Worm (Caenorhabditis elegans) whole organism, dauer: ENCODE data around the gene H41C03.3.
"Not testable (repeated sequence)": the region's sequence is repeated elsewhere in the genome, so short reads cannot be mapped to it uniquely, and the experiment has no call there.

Experiments
- unc-62 ChIP-seq: sonication (generic microtip); optimal IDR thresholded peaks from 2 replicates; lab custom pipeline; 2017; ENCODE audit warnings: missing biosample characterization, missing genetic modification reagents, missing genetic modification characterization

H41C03.3 gene

DNA sequence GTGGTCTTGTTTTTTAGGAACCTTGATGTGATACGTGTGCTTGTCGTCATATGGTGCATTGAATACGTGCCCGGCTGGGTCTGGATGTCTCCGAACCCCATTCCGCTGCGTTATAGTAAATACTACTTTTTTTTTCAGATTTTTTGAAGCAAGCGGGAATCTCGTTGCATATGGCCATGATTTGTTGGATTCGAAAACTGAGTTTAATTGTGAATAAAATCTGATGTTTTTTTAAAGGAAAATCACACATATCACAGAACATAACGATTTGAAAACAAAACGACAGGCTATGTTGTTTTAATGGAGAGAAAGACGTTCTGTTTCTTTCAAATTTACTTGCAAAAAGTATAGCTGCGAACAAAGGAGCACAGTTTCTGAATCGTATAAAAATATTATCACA is at the start of gene H41C03.3, which contains the start of gene ZK1248.17:
Gene H41C03.3, plus strand, starts transcription at position 337 of the 400 bp plus-strand sequence.
Gene ZK1248.17, minus strand, starts transcription at position 101 of the 400 bp plus-strand sequence.
- no peak for TF ChIP-seq unc-62 (GFP tag; lab: Kevin White, UChicago)

DNA sequence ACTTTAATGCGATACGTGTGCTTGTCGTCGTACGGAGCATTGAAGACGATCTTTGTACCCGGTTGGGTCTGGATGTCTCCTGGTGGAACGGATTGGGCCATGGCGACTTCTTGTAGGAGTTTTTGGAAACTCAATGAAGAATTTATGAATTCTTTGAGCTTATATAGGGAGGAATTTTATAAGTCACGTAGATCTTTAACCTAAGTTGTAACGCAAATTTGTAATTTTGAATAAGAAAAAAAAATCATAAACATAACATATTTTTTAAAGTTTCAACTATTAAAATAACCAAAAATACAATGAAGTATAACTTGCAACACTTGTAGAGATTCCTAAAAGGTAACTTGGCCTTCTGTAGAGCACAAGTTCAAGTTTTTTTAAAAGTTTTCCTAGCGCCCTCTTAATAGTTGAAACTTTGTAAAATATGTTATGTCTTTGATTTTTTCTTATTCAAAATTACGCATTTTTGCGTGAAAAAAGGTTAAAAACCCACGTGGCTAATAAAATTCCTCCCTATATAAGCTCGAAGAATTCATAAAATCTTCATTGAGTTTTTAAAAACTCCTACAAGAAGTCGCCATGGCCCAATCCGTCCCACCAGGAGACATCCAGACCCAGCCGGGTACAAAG is 48.1 kb upstream of the H41C03.3 start, which contains the start of the genes msp-63 and msp-142:
Gene msp-63, minus strand, starts transcription at position 101 of the 630 bp plus-strand sequence.
Gene msp-142, plus strand, starts transcription at position 580 of the 630 bp plus-strand sequence.
- no peak for TF ChIP-seq unc-62 (GFP tag; lab: Kevin White, UChicago)

DNA sequence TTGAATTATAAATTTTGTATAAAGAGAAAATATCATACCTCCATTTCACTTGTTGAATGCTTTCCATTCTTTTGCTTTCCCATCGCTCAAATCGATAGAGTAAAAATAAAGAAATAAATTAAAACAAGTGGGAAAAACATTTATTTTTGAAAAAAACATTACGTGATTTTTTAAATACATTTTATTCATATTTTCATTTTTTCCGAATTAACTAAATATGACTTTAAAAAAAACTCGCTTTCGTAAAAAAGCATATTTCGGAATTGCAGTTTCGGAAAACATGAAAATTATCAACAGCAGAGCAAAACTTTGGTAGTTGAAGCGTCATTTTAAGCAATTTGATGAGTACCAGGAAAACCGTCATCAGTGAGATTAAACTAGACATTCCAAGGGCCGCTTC is 46.0 kb upstream of the H41C03.3 start, which contains the start of gene K05F1.8:
Gene K05F1.8, minus strand, starts transcription at position 101 of the 400 bp plus-strand sequence.
- no peak for TF ChIP-seq unc-62 (GFP tag; lab: Kevin White, UChicago)

DNA sequence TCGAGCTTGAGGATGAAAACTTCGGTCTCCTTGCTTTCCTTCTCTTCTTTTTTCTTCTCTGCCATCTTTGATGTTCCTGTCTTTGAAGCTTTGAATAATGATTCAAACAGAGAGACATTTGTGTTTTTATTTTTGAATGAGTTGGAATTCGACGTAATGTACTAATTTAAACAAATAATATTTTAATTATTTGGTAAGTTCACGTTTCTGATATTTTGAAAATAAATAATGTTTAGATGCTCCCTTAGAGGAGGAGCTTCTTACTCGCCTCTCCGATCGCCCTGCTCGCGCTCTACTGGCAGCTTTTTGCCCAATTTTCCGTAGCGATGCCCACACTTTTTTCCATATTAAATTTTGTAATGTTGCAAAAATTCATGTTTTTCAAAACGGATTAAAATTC is 44.5 kb upstream of the H41C03.3 start, which contains the start of the genes K05F1.9 and K05F1.1:
Gene K05F1.9, minus strand, starts transcription at position 101 of the 400 bp plus-strand sequence.
Gene K05F1.1, plus strand, starts transcription at position 308 of the 400 bp plus-strand sequence.
- no peak for TF ChIP-seq unc-62 (GFP tag; lab: Kevin White, UChicago)

DNA sequence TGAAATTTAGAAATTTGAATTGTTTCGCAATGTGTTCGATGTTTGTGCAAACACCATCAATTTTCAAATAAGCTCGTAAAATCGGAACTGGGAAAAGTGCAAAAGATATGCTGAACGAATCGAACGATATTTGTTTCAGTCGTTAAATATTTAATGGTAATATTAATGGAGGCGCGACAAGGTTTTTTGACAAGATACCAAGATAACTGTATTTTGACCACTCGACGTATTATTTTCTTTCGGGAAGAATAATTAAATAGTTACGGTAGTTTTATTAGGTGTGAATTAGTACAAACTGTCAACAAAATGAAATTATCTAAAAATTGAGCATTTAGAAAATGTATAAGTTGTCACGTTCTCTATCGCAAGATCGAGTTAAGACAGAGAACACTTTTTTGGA is 41.3 kb upstream of the H41C03.3 start:
- TF ChIP-seq unc-62 (GFP tag; lab: Kevin White, UChicago) = no peak

DNA sequence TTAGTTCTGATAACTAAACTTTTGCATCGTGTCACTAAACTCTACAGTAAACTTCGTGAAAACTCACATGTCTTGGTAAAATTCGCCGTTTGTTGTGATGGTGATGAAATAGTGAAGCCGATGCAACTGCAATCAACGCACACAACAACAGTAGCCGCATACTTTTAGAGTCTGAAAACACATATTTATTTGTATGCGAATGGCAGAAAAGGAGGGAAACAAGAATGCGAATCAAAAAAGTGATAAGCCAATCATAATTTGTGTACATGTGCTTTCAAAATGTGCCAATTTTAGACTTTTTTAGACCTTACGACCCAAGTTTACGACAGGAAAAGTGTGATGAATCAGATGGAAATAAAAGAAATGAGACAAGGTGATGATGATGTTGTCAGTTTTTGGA is 40.3 kb upstream of the H41C03.3 start, which contains the start of gene K05F1.10:
Gene K05F1.10, minus strand, starts transcription at position 171 of the 400 bp plus-strand sequence.
- TF ChIP-seq unc-62 (GFP tag; lab: Kevin White, UChicago) = no peak

DNA sequence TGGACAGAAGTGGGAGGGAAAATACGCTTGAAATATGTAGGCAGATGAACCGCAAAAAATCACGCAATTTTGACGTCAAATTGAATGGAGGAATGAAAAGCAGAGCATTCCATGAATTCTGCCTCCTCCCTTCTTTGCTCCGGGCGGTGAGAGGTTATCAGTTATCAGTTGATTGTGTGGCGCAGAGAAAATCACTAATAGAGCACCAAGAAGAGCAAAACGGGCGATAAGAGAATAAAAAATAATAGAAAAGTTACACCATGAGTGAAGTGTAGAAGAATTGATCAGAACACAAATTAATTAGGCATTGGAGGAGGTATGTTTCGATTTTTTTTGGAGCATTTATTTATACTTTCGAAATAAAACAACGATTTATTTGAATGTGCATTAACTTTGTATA is 39.0 kb upstream of the H41C03.3 start:
- TF ChIP-seq unc-62 (GFP tag; lab: Kevin White, UChicago) = no peak

DNA sequence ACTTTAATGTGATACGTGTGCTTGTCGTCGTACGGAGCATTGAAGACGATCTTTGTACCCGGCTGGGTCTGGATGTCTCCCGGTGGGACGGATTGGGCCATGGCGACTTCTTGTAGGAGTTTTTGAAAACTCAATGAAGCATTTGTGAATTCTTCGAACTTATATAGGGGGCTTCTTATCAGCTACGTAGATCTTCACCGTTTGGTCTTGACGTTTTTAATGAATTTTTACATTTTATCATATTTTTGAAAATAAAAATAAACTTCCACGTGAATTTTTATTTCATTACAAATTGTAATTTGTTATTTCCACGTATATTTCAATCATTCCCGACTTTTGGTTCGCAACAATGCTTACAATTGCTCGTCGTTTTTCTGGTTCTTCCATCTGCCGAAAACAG is 35.3 kb upstream of the H41C03.3 start, which contains the start of the genes msp-64 and ZK1248.5:
Gene msp-64, minus strand, starts transcription at position 101 of the 400 bp plus-strand sequence.
Gene ZK1248.5, plus strand, starts transcription at position 285 of the 400 bp plus-strand sequence.
- TF ChIP-seq unc-62 (GFP tag; lab: Kevin White, UChicago) = no peak

DNA sequence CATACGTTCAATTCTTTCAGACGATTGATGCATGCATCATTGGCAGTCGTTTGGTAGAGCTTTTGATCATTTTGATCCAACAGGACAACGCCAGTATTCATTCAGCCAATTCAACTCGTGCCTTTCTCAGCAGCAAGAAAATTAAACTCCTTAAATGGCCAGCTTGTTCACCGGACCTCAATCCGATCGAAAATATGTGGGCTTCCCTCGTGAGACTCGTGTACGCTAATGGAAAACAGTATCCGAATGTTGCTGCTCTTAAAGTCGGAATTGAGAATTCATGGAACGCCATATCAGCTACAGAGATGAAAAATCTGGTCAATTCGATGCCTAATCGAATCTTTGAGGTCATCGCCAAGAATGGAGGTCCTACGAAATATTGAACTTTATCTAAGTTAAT is 30.2 kb upstream of the H41C03.3 start, which contains the start of gene wago-5:
Gene wago-5, minus strand, starts transcription at position 101 of the 400 bp plus-strand sequence.
- not testable (repeated sequence) for TF ChIP-seq unc-62 (GFP tag; lab: Kevin White, UChicago)

DNA sequence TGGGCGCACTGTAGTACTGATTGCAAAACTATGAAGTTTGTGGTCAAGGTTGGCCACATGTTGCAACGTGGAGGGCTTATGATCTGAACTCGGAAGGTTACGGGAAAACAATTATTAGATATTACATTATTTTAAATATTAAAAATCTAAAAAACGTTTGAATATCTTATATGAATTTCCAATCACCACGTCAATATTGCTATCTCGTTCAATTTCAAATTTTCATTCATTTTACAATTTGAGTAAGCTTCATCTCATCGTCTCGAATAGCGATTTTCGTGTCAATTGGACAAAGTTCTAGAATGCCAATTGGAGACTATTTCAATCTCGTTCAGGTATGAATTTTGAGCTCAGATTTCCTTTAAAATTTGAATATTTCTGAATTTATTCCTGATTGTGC is 29.2 kb upstream of the H41C03.3 start, which contains the start of gene ZK1248.20:
Gene ZK1248.20, plus strand, starts transcription at position 301 of the 400 bp plus-strand sequence.
- no peak for TF ChIP-seq unc-62 (GFP tag; lab: Kevin White, UChicago)

DNA sequence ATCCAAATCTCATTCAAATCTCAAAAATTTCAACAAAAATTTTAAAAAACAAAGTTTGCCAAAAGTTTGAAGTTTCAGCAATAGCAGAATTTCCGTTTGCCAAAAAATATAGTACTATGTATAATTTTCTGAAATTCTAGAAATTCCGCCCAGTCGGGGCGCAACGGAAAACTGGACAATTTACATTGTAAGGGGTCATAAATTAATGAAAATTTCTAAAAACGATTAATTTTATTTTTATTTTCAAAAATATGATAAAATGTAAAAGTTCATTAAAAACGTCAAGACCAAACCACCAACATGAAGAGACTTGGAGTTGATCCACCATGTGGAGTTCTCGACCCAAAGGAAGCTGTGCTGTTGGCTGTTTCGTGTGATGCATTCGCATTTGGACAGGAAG is 27.3 kb upstream of the H41C03.3 start, which contains the start of gene ZK1248.4:
Gene ZK1248.4, plus strand, starts transcription at position 301 of the 400 bp plus-strand sequence.
- no peak for TF ChIP-seq unc-62 (GFP tag; lab: Kevin White, UChicago)

DNA sequence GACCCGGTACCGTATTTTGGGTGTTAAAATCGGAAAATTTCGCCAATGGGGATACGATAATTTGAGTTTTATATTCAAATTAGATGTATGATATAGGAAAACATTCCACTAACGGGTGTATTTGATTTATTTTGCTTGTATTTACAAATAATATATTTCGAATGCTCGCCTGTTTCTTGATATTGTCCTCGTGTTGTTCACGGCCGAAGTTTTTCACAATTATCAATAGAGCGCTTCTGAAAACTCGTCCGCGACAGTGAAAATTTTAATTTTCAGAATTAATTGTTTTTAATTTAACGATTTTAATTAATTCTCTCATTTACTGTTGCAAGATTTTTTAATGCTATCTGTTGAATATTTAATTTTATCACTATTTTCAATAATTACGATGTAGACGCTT is 25.9 kb upstream of the H41C03.3 start:
- TF ChIP-seq unc-62 (GFP tag; lab: Kevin White, UChicago) = no peak

DNA sequence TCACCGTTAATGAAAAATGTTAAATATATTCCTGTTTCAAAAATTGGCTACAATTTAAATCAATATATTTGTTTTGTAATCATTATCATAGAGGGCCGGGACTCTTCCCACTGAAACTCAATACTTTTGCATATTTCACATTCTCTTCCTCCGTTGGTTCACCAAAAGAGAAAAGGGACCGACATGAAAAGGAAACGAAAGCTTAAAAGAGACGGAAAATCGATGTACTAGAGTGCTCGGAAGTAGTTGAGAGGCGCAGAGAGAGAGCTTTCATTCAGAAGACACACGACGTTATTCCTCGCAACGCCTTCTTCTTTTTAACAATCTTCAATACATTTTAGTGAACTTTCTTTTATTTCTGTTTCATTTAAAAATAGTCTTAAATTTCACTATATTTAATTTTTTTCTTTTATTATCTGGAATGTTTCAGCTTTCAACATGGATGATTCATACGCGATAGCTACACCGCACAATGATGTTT is 25.3 kb upstream of the H41C03.3 start, which contains the start of gene ehs-1:
Gene ehs-1, plus strand, starts transcription at position 431 of the 481 bp plus-strand sequence.
- no peak for TF ChIP-seq unc-62 (GFP tag; lab: Kevin White, UChicago)

DNA sequence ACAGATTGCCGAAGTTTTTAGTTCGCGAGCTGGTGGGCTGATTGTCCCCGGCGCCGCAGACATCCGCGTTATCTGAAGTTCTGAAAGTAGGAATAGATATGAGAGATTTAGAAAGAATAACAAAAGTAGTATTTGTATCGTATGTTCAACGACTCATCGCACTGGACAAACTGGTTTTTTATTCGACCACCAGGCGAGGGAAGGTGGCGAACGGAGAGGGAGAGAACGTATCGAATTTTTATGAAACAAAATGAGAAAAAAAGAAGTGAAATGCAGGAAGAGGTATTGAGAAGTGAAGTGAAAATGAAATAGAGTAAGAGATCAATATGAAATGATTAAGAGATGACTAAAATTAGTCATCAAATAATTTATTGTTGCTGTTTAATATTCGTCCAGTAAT is 18.2 kb upstream of the H41C03.3 start, which contains the start of gene tbc-2:
Gene tbc-2, minus strand, starts transcription at position 80 of the 400 bp plus-strand sequence.
- no peak for TF ChIP-seq unc-62 (GFP tag; lab: Kevin White, UChicago)

DNA sequence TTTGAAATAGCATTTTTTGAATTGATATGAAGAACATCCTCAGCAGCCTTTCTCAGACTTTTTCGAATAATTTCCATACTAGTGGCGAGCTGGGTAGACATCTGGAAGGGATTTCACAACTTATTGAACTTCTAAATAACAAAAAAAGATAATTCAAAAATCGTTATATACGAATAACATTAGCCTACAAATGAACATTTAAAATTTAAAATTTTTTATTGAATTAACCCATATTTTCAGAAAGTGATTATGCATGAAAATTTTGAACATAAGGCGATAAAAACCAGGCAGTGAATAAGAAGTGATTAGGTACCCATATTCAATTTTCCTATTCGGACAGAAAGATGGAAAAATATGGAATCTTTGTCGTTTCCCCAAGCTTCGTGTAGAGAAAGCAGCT is 17.1 kb upstream of the H41C03.3 start, which contains the start of gene ZK1248.11:
Gene ZK1248.11, minus strand, starts transcription at position 101 of the 400 bp plus-strand sequence.
- TF ChIP-seq unc-62 (GFP tag; lab: Kevin White, UChicago) = no peak

DNA sequence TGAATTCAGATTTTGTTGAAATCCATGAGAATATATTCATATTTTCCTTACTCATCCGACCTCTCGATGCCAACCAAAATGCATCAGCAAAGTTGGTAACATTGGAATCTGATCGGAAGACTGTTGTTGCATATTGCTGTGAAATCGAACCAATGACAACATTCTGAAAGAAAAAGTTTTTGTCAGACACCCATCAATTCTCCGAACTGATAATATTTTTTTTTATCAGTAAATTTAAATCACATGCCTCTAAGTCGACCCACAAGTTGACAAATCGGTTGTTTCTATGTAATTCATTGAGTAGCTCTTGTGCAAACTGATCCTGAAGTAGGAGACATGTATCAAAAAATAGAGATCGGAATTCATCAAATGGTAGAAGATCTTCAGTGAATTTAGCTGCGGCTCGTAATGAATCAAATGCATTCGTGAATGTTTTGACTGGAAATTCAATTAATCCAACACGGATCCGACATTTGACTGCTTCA is 15.6 kb upstream of the H41C03.3 start, which contains the start of gene col-74:
Gene col-74, plus strand, starts transcription at position 435 of the 485 bp plus-strand sequence.
- no peak for TF ChIP-seq unc-62 (GFP tag; lab: Kevin White, UChicago)
